Worm (Caenorhabditis elegans) whole organism, L2 larva: Measurements from ENCODE around the gene C38D4.7.

Experiments
- blmp-1 ChIP-seq: sonication (generic microtip); optimal IDR thresholded peaks from 2 replicates; lab custom pipeline; 2017; ENCODE audit warnings: missing genetic modification characterization, mild to moderate bottlenecking, missing compliant biosample characterization, antibody characterized with exemption, moderate library complexity; ENCODE audit not compliant: insufficient read depth
- crh-2 ChIP-seq: sonication (generic microtip); optimal IDR thresholded peaks from 2 replicates; lab custom pipeline; 2017; ENCODE audit warnings: missing biosample characterization, missing genetic modification characterization
- dmd-4 ChIP-seq: sonication (generic microtip); optimal IDR thresholded peaks from 2 replicates; lab custom pipeline; 2017; ENCODE audit warnings: missing biosample characterization, missing genetic modification characterization
- fos-1 ChIP-seq: fragments of 150-350 bp; optimal IDR thresholded peaks from 2 replicates; lab custom pipeline; 2014; ENCODE audit warnings: missing biosample characterization, missing genetic modification characterization
- lin-13 ChIP-seq: fragments of 150-350 bp; optimal IDR thresholded peaks from 2 replicates; lab custom pipeline; 2014; ENCODE audit warnings: missing biosample characterization, missing genetic modification reagents, missing genetic modification characterization
- lsy-2 ChIP-seq, 2 experiments: fragments of 150-350 bp in 1 of 2; sonication (generic microtip) in 1 of 2; optimal IDR thresholded peaks; 2 replicates each; lab custom pipeline; 2014 to 2017; ENCODE audit warnings: missing biosample characterization in 2 of 2, missing genetic modification characterization in 2 of 2
- nhr-237 ChIP-seq: fragments of 150-350 bp; optimal IDR thresholded peaks from 2 replicates; lab custom pipeline; 2014; ENCODE audit warnings: missing biosample characterization, missing genetic modification characterization
- unc-39 ChIP-seq: fragments of 150-350 bp; optimal IDR thresholded peaks from 2 replicates; lab custom pipeline; 2014; ENCODE audit warnings: missing biosample characterization, missing genetic modification characterization
- zag-1 ChIP-seq: fragments of 150-350 bp; optimal IDR thresholded peaks from 2 replicates; lab custom pipeline; 2014; ENCODE audit warnings: missing biosample characterization, missing genetic modification characterization

DNA sequence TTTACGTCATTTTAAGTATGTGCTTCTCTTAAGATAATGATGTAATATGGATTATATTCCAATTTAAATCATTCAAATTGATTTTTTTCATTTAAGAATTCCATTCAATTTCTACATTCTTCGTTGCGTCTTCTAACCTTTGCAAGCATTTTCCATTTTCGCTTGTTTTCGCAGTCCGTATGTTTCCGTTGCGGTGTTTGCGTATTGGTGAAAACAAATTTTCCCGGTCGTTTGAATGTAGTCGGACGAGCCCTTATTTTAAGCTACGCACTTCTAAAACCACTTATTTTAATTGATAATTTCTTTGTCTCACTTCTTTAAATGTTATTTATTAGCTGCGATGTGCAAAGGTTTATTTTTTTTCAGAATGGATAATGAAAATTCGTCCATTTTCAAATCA, 25.4 kb downstream of the C38D4.7 start, which contains the start of gene mel-28:
- TF ChIP-seq lin-13 (GFP tag; lab: Kevin White, UChicago) (no peak), unc-39 (no peak), zag-1 (no peak), nhr-237 (tag; lab: Kevin White, UChicago) (no peak), lsy-2 (tag; optimal IDR thresholded peaks at IDR 0.05; lab: Kevin White, UChicago) (no peak), crh-2 (no peak), dmd-4 (tag; lab: Kevin White, UChicago) (no peak), blmp-1 (no peak), fos-1 (tag; lab: Kevin White, UChicago) (no peak)
